Fruit fly (Drosophila melanogaster) whole organism, embryonic: Measurements from ENCODE around the gene RapGAP1.
A peak's percentile ranks its signal among the peaks of the same experiment; 100 is the strongest.

ENCODE experiments used
- ATbp ChIP-seq: fragments of 200-800 bp; sonication (Bioruptor generic); optimal IDR thresholded peaks from 2 replicates; lab custom pipeline; 2017; ENCODE audit warnings: missing biosample characterization, mild to moderate bottlenecking, missing genetic modification characterization, missing genetic modification reagents
- B-H2 ChIP-seq: fragments of 200-800 bp; sonication (Bioruptor generic); optimal IDR thresholded peaks from 2 replicates; lab custom pipeline; 2018; ENCODE audit warnings: missing biosample characterization, mild to moderate bottlenecking, missing genetic modification characterization
- BEAF-32 ChIP-seq: fragments of 200-800 bp; sonication (Bioruptor generic); optimal IDR thresholded peaks from 3 replicates; lab custom pipeline; 2017; ENCODE audit warnings: missing biosample characterization, missing genetic modification characterization, mild to moderate bottlenecking, moderate library complexity, missing genetic modification reagents
- CG12071 ChIP-seq: fragments of 200-800 bp; sonication (Bioruptor generic); optimal IDR thresholded peaks from 3 replicates; lab custom pipeline; 2018; ENCODE audit warnings: missing biosample characterization, mild to moderate bottlenecking, missing genetic modification characterization
- CG13287 ChIP-seq: fragments of 200-800 bp; sonication (Bioruptor generic); IDR thresholded peaks from 2 replicates; pipeline ENCODE4 v1.3.6; 2022; ENCODE audit warnings: missing biosample characterization, missing genetic modification characterization; ENCODE audit not compliant: partially characterized antibody
- CG15011 ChIP-seq: fragments of 200-800 bp; sonication (Bioruptor generic); optimal IDR thresholded peaks from 3 replicates; lab custom pipeline; 2018; ENCODE audit warnings: missing biosample characterization, mild to moderate bottlenecking, missing genetic modification characterization
- CG1603 ChIP-seq: fragments of 200-800 bp; sonication (Bioruptor generic); optimal IDR thresholded peaks from 2 replicates; lab custom pipeline; 2019; ENCODE audit warnings: missing biosample characterization, mild to moderate bottlenecking, missing genetic modification characterization, moderate library complexity
- CG16815 ChIP-seq: fragments of 200-800 bp; sonication (Bioruptor generic); optimal IDR thresholded peaks from 3 replicates; lab custom pipeline; 2017; ENCODE audit warnings: missing biosample characterization, mild to moderate bottlenecking, missing genetic modification characterization
- CG17568 ChIP-seq: fragments of 200-800 bp; sonication (Bioruptor generic); optimal IDR thresholded peaks from 2 replicates; lab custom pipeline; 2018; ENCODE audit warnings: missing biosample characterization, mild to moderate bottlenecking, missing genetic modification characterization, moderate library complexity
- CG18262 ChIP-seq: fragments of 200-800 bp; optimal IDR thresholded peaks from 3 replicates; lab custom pipeline; 2019; ENCODE audit warnings: missing biosample characterization, mild to moderate bottlenecking, missing genetic modification characterization, moderate library complexity
- CG18764 ChIP-seq: fragments of 200-800 bp; sonication (Bioruptor generic); optimal IDR thresholded peaks from 3 replicates; lab custom pipeline; 2016; ENCODE audit warnings: missing biosample characterization, missing genetic modification characterization
- CG2116 ChIP-seq: fragments of 200-800 bp; sonication (Bioruptor generic); optimal IDR thresholded peaks from 3 replicates; lab custom pipeline; 2018; ENCODE audit warnings: missing biosample characterization, mild to moderate bottlenecking, missing genetic modification characterization
- CG30403 ChIP-seq: fragments of 200-800 bp; sonication (Bioruptor generic); optimal IDR thresholded peaks from 3 replicates; lab custom pipeline; 2016; ENCODE audit warnings: missing biosample characterization, missing genetic modification characterization
- CG32767 ChIP-seq: fragments of 200-800 bp; sonication (Bioruptor generic); IDR thresholded peaks from 2 replicates; pipeline ENCODE4 v1.3.6; 2022; ENCODE audit warnings: missing biosample characterization, missing genetic modification characterization
- CG4854 ChIP-seq: fragments of 200-800 bp; sonication (Bioruptor generic); optimal IDR thresholded peaks from 2 replicates; lab custom pipeline; 2016; ENCODE audit warnings: missing biosample characterization, missing genetic modification characterization, inconsistent platforms
- CG5180 ChIP-seq: fragments of 200-800 bp; sonication (Bioruptor generic); optimal IDR thresholded peaks from 3 replicates; lab custom pipeline; 2017; ENCODE audit warnings: missing biosample characterization, missing genetic modification characterization, mild to moderate bottlenecking, moderate library complexity, missing genetic modification reagents
- CG6813 ChIP-seq: fragments of 200-800 bp; sonication (Bioruptor generic); optimal IDR thresholded peaks from 2 replicates; lab custom pipeline; 2017; ENCODE audit warnings: missing biosample characterization, missing genetic modification characterization, mild to moderate bottlenecking, moderate library complexity, missing genetic modification reagents
- CG7271 ChIP-seq: fragments of 200-800 bp; sonication (Bioruptor generic); optimal IDR thresholded peaks from 2 replicates; lab custom pipeline; 2018; ENCODE audit warnings: missing biosample characterization, mild to moderate bottlenecking, missing genetic modification characterization, moderate library complexity
- CG7839 ChIP-seq: fragments of 200-800 bp; sonication (Bioruptor generic); optimal IDR thresholded peaks from 3 replicates; lab custom pipeline; 2018; ENCODE audit warnings: missing biosample characterization, mild to moderate bottlenecking, missing genetic modification characterization, moderate library complexity
- CG8089 ChIP-seq: fragments of 200-800 bp; sonication (Bioruptor generic); optimal IDR thresholded peaks from 3 replicates; lab custom pipeline; 2016; ENCODE audit warnings: missing biosample characterization, missing genetic modification characterization
- CG8359 ChIP-seq: fragments of 200-800 bp; sonication (Bioruptor generic); optimal IDR thresholded peaks from 2 replicates; lab custom pipeline; 2017; ENCODE audit warnings: missing biosample characterization, mild to moderate bottlenecking, missing genetic modification characterization, borderline replicate concordance
- CG8924 ChIP-seq: fragments of 200-800 bp; optimal IDR thresholded peaks from 3 replicates; lab custom pipeline; 2019; ENCODE audit warnings: missing biosample characterization, mild to moderate bottlenecking, missing genetic modification characterization, moderate library complexity
- CG9609 ChIP-seq: fragments of 200-800 bp; sonication (Bioruptor generic); optimal IDR thresholded peaks from 3 replicates; lab custom pipeline; 2016; ENCODE audit warnings: missing biosample characterization, missing genetic modification characterization
- CG9876 ChIP-seq: fragments of 200-800 bp; sonication (Bioruptor generic); optimal IDR thresholded peaks from 2 replicates; lab custom pipeline; 2016; ENCODE audit warnings: missing biosample characterization, missing genetic modification characterization
- E2f2 ChIP-seq: fragments of 200-800 bp; sonication (Bioruptor generic); IDR thresholded peaks from 2 replicates; pipeline ENCODE4 v1.3.6; 2022; ENCODE audit warnings: missing biosample characterization, missing genetic modification characterization
- ERR ChIP-seq: fragments of 200-800 bp; sonication (Bioruptor generic); optimal IDR thresholded peaks from 2 replicates; lab custom pipeline; 2016; ENCODE audit warnings: missing biosample characterization, missing genetic modification characterization
- Eip74EF ChIP-seq, 2 experiments: fragments of 200-800 bp in 1 of 2; fragments of >200 bp in 1 of 2; sonication (Bioruptor generic) in 1 of 2; optimal IDR thresholded peaks; 2 replicates each; lab custom pipeline; 2017 to 2019; ENCODE audit warnings: missing biosample characterization in 2 of 2, missing genetic modification characterization in 2 of 2, mild to moderate bottlenecking in 1 of 2, moderate library complexity in 1 of 2
- Ets97D ChIP-seq: fragments of 200-800 bp; sonication (Bioruptor generic); optimal IDR thresholded peaks from 3 replicates; lab custom pipeline; 2016; ENCODE audit warnings: missing biosample characterization, missing genetic modification characterization
- H2.0 ChIP-seq: fragments of 200-800 bp; sonication (Bioruptor generic); IDR thresholded peaks from 2 replicates; pipeline ENCODE4 v1.3.6; 2022; ENCODE audit warnings: missing biosample characterization, missing genetic modification characterization
- Hr39 ChIP-seq: fragments of >200 bp; optimal IDR thresholded peaks from 2 replicates; lab custom pipeline; 2017
- Hr78 ChIP-seq, 2 experiments: fragments of 200-800 bp in 1 of 2; fragments of >200 bp in 1 of 2; sonication (Bioruptor generic) in 1 of 2; optimal IDR thresholded peaks; 2 replicates each; lab custom pipeline; 2017 to 2019; ENCODE audit warnings: missing biosample characterization in 2 of 2, missing genetic modification characterization in 2 of 2, mild to moderate bottlenecking in 1 of 2, moderate library complexity in 1 of 2
- Kr ChIP-seq: fragments of 200-800 bp; sonication (Bioruptor generic); optimal IDR thresholded peaks from 2 replicates; lab custom pipeline; 2017; ENCODE audit warnings: missing biosample characterization, mild to moderate bottlenecking, missing genetic modification characterization
- Lhr ChIP-seq: fragments of 200-800 bp; sonication (Bioruptor generic); optimal IDR thresholded peaks from 3 replicates; lab custom pipeline; 2017; ENCODE audit warnings: mild to moderate bottlenecking, missing biosample characterization, missing genetic modification reagents, missing genetic modification characterization
- Lpt ChIP-seq: fragments of >200 bp; optimal IDR thresholded peaks from 2 replicates; lab custom pipeline; 2018; ENCODE audit warnings: missing biosample characterization, missing genetic modification characterization
- NC2α ChIP-seq: fragments of 200-800 bp; sonication (Bioruptor generic); optimal IDR thresholded peaks from 2 replicates; lab custom pipeline; 2016; ENCODE audit warnings: missing biosample characterization, missing genetic modification characterization
- az2 ChIP-seq: fragments of 200-800 bp; sonication (Bioruptor generic); optimal IDR thresholded peaks from 3 replicates; lab custom pipeline; 2016; ENCODE audit warnings: missing biosample characterization, missing genetic modification characterization
- br ChIP-seq: fragments of >200 bp; optimal IDR thresholded peaks from 2 replicates; lab custom pipeline; 2017
- crc ChIP-seq: fragments of 200-800 bp; sonication (Bioruptor generic); optimal IDR thresholded peaks from 2 replicates; lab custom pipeline; 2016; ENCODE audit warnings: missing biosample characterization, missing genetic modification characterization
- crp ChIP-seq, 2 experiments: fragments of 200-800 bp; sonication (Bioruptor generic); optimal IDR thresholded peaks; 2 replicates in 1 of 2; 3 replicates in 1 of 2; lab custom pipeline; 2017; ENCODE audit warnings: missing biosample characterization in 2 of 2, missing genetic modification characterization in 2 of 2, mild to moderate bottlenecking in 1 of 2, moderate library complexity in 1 of 2
- fd102C ChIP-seq: fragments of 200-800 bp; sonication (Bioruptor generic); optimal IDR thresholded peaks from 2 replicates; lab custom pipeline; 2018; ENCODE audit warnings: missing biosample characterization, mild to moderate bottlenecking, missing genetic modification characterization, moderate library complexity
- hkb ChIP-seq, 2 experiments: fragments of 200-800 bp in 1 of 2; fragments of >200 bp in 1 of 2; sonication (Bioruptor generic) in 1 of 2; IDR thresholded peaks in 1 of 2; optimal IDR thresholded peaks in 1 of 2; 2 replicates each; pipeline versions ENCODE4 v1.3.6 to Lab custom; 2017 to 2022; ENCODE audit warnings: missing biosample characterization in 1 of 2, missing genetic modification characterization in 1 of 2
- nmo ChIP-seq: fragments of 200-800 bp; sonication (Bioruptor generic); optimal IDR thresholded peaks from 2 replicates; lab custom pipeline; 2018; ENCODE audit warnings: missing biosample characterization, mild to moderate bottlenecking, missing genetic modification characterization, moderate library complexity
- oc ChIP-seq: fragments of 200-800 bp; sonication (Bioruptor generic); optimal IDR thresholded peaks from 2 replicates; lab custom pipeline; 2018; ENCODE audit warnings: missing biosample characterization, mild to moderate bottlenecking, missing genetic modification characterization, moderate library complexity
- sens ChIP-seq: fragments of 200-800 bp; sonication (Bioruptor generic); peaks from one replicate; lab custom pipeline; 2016; ENCODE audit warnings: missing biosample characterization, missing genetic modification characterization
- seq ChIP-seq: fragments of 200-800 bp; sonication (Bioruptor generic); IDR thresholded peaks from 2 replicates; pipeline ENCODE4 v1.3.6; 2022; ENCODE audit warnings: missing biosample characterization, missing genetic modification characterization
- so ChIP-seq: fragments of 200-800 bp; sonication (Bioruptor generic); IDR thresholded peaks from 3 replicates; pipeline ENCODE4 v1.3.6; 2022; ENCODE audit warnings: missing biosample characterization, missing genetic modification characterization
- sob ChIP-seq: fragments of 200-800 bp; sonication (Bioruptor generic); IDR thresholded peaks from 2 replicates; pipeline ENCODE4 v1.3.6; 2022; ENCODE audit warnings: missing biosample characterization, missing genetic modification characterization
- vnd ChIP-seq: fragments of 200-800 bp; sonication (Bioruptor generic); IDR thresholded peaks from 3 replicates; pipeline ENCODE4 v1.3.6; 2022; ENCODE audit warnings: missing biosample characterization, missing genetic modification characterization; ENCODE audit not compliant: partially characterized antibody
- yki ChIP-seq: fragments of >200 bp; optimal IDR thresholded peaks from 3 replicates; lab custom pipeline; 2018
- zfh1 ChIP-seq: fragments of 200-800 bp; sonication (Bioruptor generic); IDR thresholded peaks from 3 replicates; pipeline ENCODE4 v1.3.6; 2022; ENCODE audit warnings: missing biosample characterization, missing genetic modification characterization

RapGAP1 gene

dm6 chr2L:7564856-7565255 lies 13.9 kb downstream of the RapGAP1 start (continued):
- TF ChIP-seq crc (peak; percentile 64), CG8924 (tag; lab: Kevin White, UChicago) (peak; percentile 59), CG12071 (GFP tag; lab: Kevin White, UChicago) (no peak), ERR (GFP tag; lab: Kevin White, UChicago) (peak; percentile 51), Eip74EF (GFP tag; optimal IDR thresholded peaks at IDR 0.05; lab: Kevin White, UChicago) (no peak), CG18764 (GFP tag; lab: Kevin White, UChicago) (peak; percentile 45), CG9876 (peak; percentile 25), oc (tag; lab: Kevin White, UChicago) (peak; percentile 28), NC2α (GFP tag; lab: Kevin White, UChicago) (peak; percentile 61), CG32767 (peak; percentile 53; the same call in 1 of the 2 replicates), CG1603 (tag; lab: Kevin White, UChicago) (peak; percentile 42), yki (no peak), Ets97D (GFP tag; lab: Kevin White, UChicago) (peak; percentile 28), CG17568 (GFP tag; lab: Kevin White, UChicago) (peak; percentile 35), CG15011 (GFP tag; lab: Kevin White, UChicago) (peak; percentile 6), CG30403 (GFP tag; lab: Kevin White, UChicago) (peak; percentile 56), br (no peak), so (GFP tag; lab: Robert Waterston, UW) (peak; percentile 55; the same call in 2 of the 3 replicates), fd102C (GFP tag; lab: Kevin White, UChicago) (no peak), Hr39 (lab: Kevin White, UChicago) (no peak), CG18262 (tag; lab: Kevin White, UChicago) (peak; percentile 75), E2f2 (peak; percentile 52), BEAF-32 (GFP tag; lab: Kevin White, UChicago) (no peak), Lpt (GFP tag; lab: Kevin White, UChicago) (no peak), Kr (GFP tag; lab: Kevin White, UChicago) (no peak), seq (GFP tag; lab: Robert Waterston, UW) (peak; percentile 67), hkb (optimal IDR thresholded peaks at IDR 0.05; lab: Kevin White, UChicago) (no peak), hkb (GFP tag; IDR thresholded peaks at IDR 0.05; lab: Robert Waterston, UW) (peak; percentile 71), sens (GFP tag; lab: Kevin White, UChicago) (peak; percentile 98), CG4854 (peak; percentile 24), CG7271 (tag; lab: Kevin White, UChicago) (no peak), H2.0 (GFP tag; lab: Robert Waterston, UW) (peak; percentile 52), CG6813 (GFP tag; lab: Kevin White, UChicago) (peak; percentile 71), zfh1 (GFP tag; lab: Robert Waterston, UW) (peak; percentile 89), CG9609 (GFP tag; lab: Kevin White, UChicago) (peak; percentile 64), CG16815 (GFP tag; lab: Kevin White, UChicago) (peak; percentile 72), Lhr (GFP tag; lab: Kevin White, UChicago) (peak; percentile 22), ATbp (GFP tag; lab: Kevin White, UChicago) (peak; percentile 66), CG13287 (GFP tag; lab: Robert Waterston, UW) (no peak), nmo (GFP tag; lab: Kevin White, UChicago) (peak; percentile 78), CG2116 (GFP tag; lab: Kevin White, UChicago) (peak; percentile 27), sob (peak; percentile 69), CG8359 (peak; percentile 31), CG5180 (peak; percentile 17), az2 (peak; percentile 69), CG8089 (peak; percentile 54), vnd (GFP tag; lab: Robert Waterston, UW) (no peak), B-H2 (GFP tag; lab: Kevin White, UChicago) (no peak), CG7839 (tag; lab: Kevin White, UChicago) (peak; percentile 77), crp (GFP tag; optimal IDR thresholded peaks at IDR 0.05; lab: Kevin White, UChicago) (no peak), Hr78 (GFP tag; optimal IDR thresholded peaks at IDR 0.05; lab: Kevin White, UChicago) (peak in 1 of 2 experiments; percentile 37)
